Fruit fly (Drosophila melanogaster): ENCODE measurements around the gene kmg.
A peak's percentile ranks its signal among the peaks of the same experiment; 100 is the strongest.

Gene kmg

dm6 chr2L:13205256-13205655 lies 44.9 kb downstream of the kmg start (continued):
- TF ChIP-seq zen (tag; optimal IDR thresholded peaks at IDR 0.05), result no peak
- TF ChIP-seq Pdp1 (GFP tag; optimal IDR thresholded peaks at IDR 0.05), result peak in 1 of 2 experiments; percentile 46
- peak; percentile 24 for TF ChIP-seq CG8089 (GFP tag; optimal IDR thresholded peaks at IDR 0.05)
- TF ChIP-seq mam (GFP tag; optimal IDR thresholded peaks at IDR 0.05), result no peak
- peak; percentile 29 for TF ChIP-seq PHDP (tag; optimal IDR thresholded peaks at IDR 0.05)
- TF ChIP-seq mirr (GFP tag; optimal IDR thresholded peaks at IDR 0.05), result peak; percentile 71
- TF ChIP-seq CG17359 (tag; optimal IDR thresholded peaks at IDR 0.05), result peak; percentile 20
- TF ChIP-seq sr (GFP tag; IDR thresholded peaks at IDR 0.05), result 0 out of 3 replicates have a peak, but pooled peaks have one; percentile 64
- TF ChIP-seq CG10209 (GFP tag; optimal IDR thresholded peaks at IDR 0.05), result peak; percentile 3
- no peak for TF ChIP-seq az2 (GFP tag; optimal IDR thresholded peaks at IDR 0.05)
- TF ChIP-seq bab2 (GFP tag; optimal IDR thresholded peaks at IDR 0.05), result peak; percentile 5
- TF ChIP-seq CG17328 (GFP tag; IDR thresholded peaks at IDR 0.05), result peak; percentile 52; the same call in 1 of the 2 replicates
- peak; percentile 46 for TF ChIP-seq twi (tag; optimal IDR thresholded peaks at IDR 0.05)
- peak; percentile 24 for TF ChIP-seq CG14710 (tag; optimal IDR thresholded peaks at IDR 0.05)
- TF ChIP-seq CG2875 (GFP tag; optimal IDR thresholded peaks at IDR 0.05), result peak; percentile 10
- no peak for TF ChIP-seq tx (GFP tag; optimal IDR thresholded peaks at IDR 0.05)
- peak; percentile 54 for TF ChIP-seq onecut (GFP tag; IDR thresholded peaks at IDR 0.05)
- TF ChIP-seq CG13424 (tag; optimal IDR thresholded peaks at IDR 0.05), result peak; percentile 29
- TF ChIP-seq shn (GFP tag; optimal IDR thresholded peaks at IDR 0.05), result peak; percentile 5
- no peak for TF ChIP-seq Ets97D (GFP tag; optimal IDR thresholded peaks at IDR 0.05)
- no peak for TF ChIP-seq sna (GFP tag; IDR thresholded peaks at IDR 0.05; ENCODE audit: partially characterized antibody)
- peak in 1 of 2 experiments; percentile 12 for TF ChIP-seq Trl (optimal IDR thresholded peaks at IDR 0.05)
- peak; percentile 32 for TF ChIP-seq Trl (GFP tag; optimal IDR thresholded peaks at IDR 0.05)
- peak; percentile 2 for TF ChIP-seq YL-1 (GFP tag; optimal IDR thresholded peaks at IDR 0.05)
- TF ChIP-seq MBD-R2 (GFP tag; IDR thresholded peaks at IDR 0.05), result peak; percentile 33; the same call in 1 of the 2 replicates
- TF ChIP-seq toy (GFP tag; IDR thresholded peaks at IDR 0.05), result no peak
- peak; percentile 21 for TF ChIP-seq run (tag; optimal IDR thresholded peaks at IDR 0.05)
- peak; percentile 17 for TF ChIP-seq CG8290 (GFP tag; optimal IDR thresholded peaks at IDR 0.05)
- peak in 1 of 2 experiments; percentile 56 for TF ChIP-seq CG8290 (tag; optimal IDR thresholded peaks at IDR 0.05)
- TF ChIP-seq HLH3B (GFP tag; IDR thresholded peaks at IDR 0.05), result peak; percentile 30; the same call in 1 of the 2 replicates
- TF ChIP-seq Hey (tag; optimal IDR thresholded peaks at IDR 0.05), result peak; percentile 85
- peak; percentile 29 for TF ChIP-seq CG1233 (GFP tag; optimal IDR thresholded peaks at IDR 0.05)
- 0 out of 3 replicates have a peak, but pooled peaks have one; percentile 28 for TF ChIP-seq zfh1 (GFP tag; IDR thresholded peaks at IDR 0.05)
- peak; percentile 38 for TF ChIP-seq CG5180 (GFP tag; optimal IDR thresholded peaks at IDR 0.05)
- no peak for TF ChIP-seq Hmx (GFP tag; optimal IDR thresholded peaks at IDR 0.05)
- peak; percentile 29; the same call in 1 of the 3 replicates for TF ChIP-seq CG34224 (GFP tag; IDR thresholded peaks at IDR 0.05; ENCODE audit: partially characterized antibody)
- peak; percentile 7 for TF ChIP-seq HmgZ (tag; optimal IDR thresholded peaks at IDR 0.05)
- peak; percentile 7 for TF ChIP-seq CG3407 (GFP tag; optimal IDR thresholded peaks at IDR 0.05)
- peak in 1 of 2 experiments; percentile 8 for TF ChIP-seq chif (GFP tag; optimal IDR thresholded peaks at IDR 0.05)
- TF ChIP-seq Mad (GFP tag; optimal IDR thresholded peaks at IDR 0.05), result no peak
- TF ChIP-seq Dip3 (GFP tag; optimal IDR thresholded peaks at IDR 0.05), result peak; percentile 22
- no peak for TF ChIP-seq hb (GFP tag; IDR thresholded peaks at IDR 0.05; ENCODE audit: partially characterized antibody)
- peak; percentile 95 for TF ChIP-seq ftz-f1 (GFP tag; optimal IDR thresholded peaks at IDR 0.05)
- peak; percentile 5 for TF ChIP-seq unpg (GFP tag; optimal IDR thresholded peaks at IDR 0.05)
- TF ChIP-seq so (GFP tag; IDR thresholded peaks at IDR 0.05), result peak; percentile 51; the same call in 1 of the 3 replicates
- no peak for TF ChIP-seq CG12236 (GFP tag; optimal IDR thresholded peaks at IDR 0.05)
- peak; percentile 65 for TF ChIP-seq CG18599 (GFP tag; optimal IDR thresholded peaks at IDR 0.05)
- TF ChIP-seq CrebB (tag; optimal IDR thresholded peaks at IDR 0.05), result peak; percentile 54
- peak; percentile 75 for TF ChIP-seq Fer1 (GFP tag; optimal IDR thresholded peaks at IDR 0.05)
- TF ChIP-seq CG6254 (GFP tag; optimal IDR thresholded peaks at IDR 0.05), result peak; percentile 60
- peak; percentile 9 for TF ChIP-seq Sox100B (GFP tag; optimal IDR thresholded peaks at IDR 0.05)

Data from whole organism, embryonic.